Worm (Caenorhabditis elegans) whole organism, midembryonic: ENCODE results near the gene pigm-1.

ENCODE experiments used
- T22C8.4 ChIP-seq: fragments of 200-800 bp; sonication (Bioruptor generic); IDR thresholded peaks from 2 replicates; pipeline ENCODE4 v1.3.6; 2022; ENCODE audit warnings: missing genetic modification characterization, missing compliant biosample characterization
- cog-1 ChIP-seq: sonication (generic microtip); optimal IDR thresholded peaks from 2 replicates; lab custom pipeline; 2016; ENCODE audit warnings: missing genetic modification characterization, missing compliant biosample characterization
- flt-1 ChIP-seq: fragments of 200-800 bp; sonication (Bioruptor generic); IDR thresholded peaks from 2 replicates; pipeline ENCODE4 v1.3.6; 2022; ENCODE audit warnings: missing genetic modification characterization, missing compliant biosample characterization
- klf-2 ChIP-seq: fragments of 200-800 bp; sonication (Bioruptor generic); conservative IDR thresholded peaks from 2 replicates; pipeline ENCODE4 v1.3.6; 2022; ENCODE audit warnings: missing genetic modification reagents, missing genetic modification characterization, missing compliant biosample characterization
- ref-1 ChIP-seq: fragments of 200-800 bp; sonication (Bioruptor generic); conservative IDR thresholded peaks from 2 replicates; pipeline ENCODE4 v1.3.6; 2022; ENCODE audit warnings: missing genetic modification reagents, missing genetic modification characterization, missing compliant biosample characterization
- tab-1 ChIP-seq: fragments of 200-800 bp; sonication (Bioruptor generic); IDR thresholded peaks from 2 replicates; pipeline ENCODE4 v1.3.6; 2022; ENCODE audit warnings: missing genetic modification characterization, missing compliant biosample characterization
- ztf-23 ChIP-seq: fragments of 200-800 bp; sonication (Bioruptor generic); IDR thresholded peaks from 2 replicates; pipeline ENCODE4 v1.3.6; 2022; ENCODE audit warnings: missing genetic modification reagents, missing genetic modification characterization, missing compliant biosample characterization
- ztf-29 ChIP-seq: fragments of 200-800 bp; sonication (Bioruptor generic); IDR thresholded peaks from 2 replicates; pipeline ENCODE4 v1.3.6; 2022; ENCODE audit warnings: missing genetic modification reagents, missing genetic modification characterization, missing compliant biosample characterization

- TF ChIP-seq tab-1 (GFP tag; lab: Robert Waterston, UW) = no peak
- no peak for TF ChIP-seq ztf-29 (GFP tag; lab: Robert Waterston, UW)
- no peak for TF ChIP-seq flt-1 (GFP tag; lab: Robert Waterston, UW)
- TF ChIP-seq ref-1 = no peak
- no peak for TF ChIP-seq T22C8.4 (GFP tag; lab: Robert Waterston, UW)
- no peak for TF ChIP-seq klf-2 (GFP tag; lab: Robert Waterston, UW)
- no peak for TF ChIP-seq cog-1 (tag; lab: Kevin White, UChicago)
- no peak for TF ChIP-seq ztf-23 (GFP tag; lab: Robert Waterston, UW)
Observed at ce11 chrII:11384099-11384498, 35.9 kb downstream of the pigm-1 start.
